Worm (Caenorhabditis elegans): Measurements from ENCODE around the gene F07C3.16.

F07C3.16 gene

ce11 chrV:9208878-9209277, 48.5 kb downstream of the F07C3.16 start:
- TF ChIP-seq unc-62 (GFP tag; optimal IDR thresholded peaks at IDR 0.05): no peak
- TF ChIP-seq zag-1 (tag; optimal IDR thresholded peaks at IDR 0.05): no peak
- TF ChIP-seq unc-55 (GFP tag; optimal IDR thresholded peaks at IDR 0.05): peak; percentile 48
- TF ChIP-seq F13H6.1 (tag; optimal IDR thresholded peaks at IDR 0.05): peak; percentile 18
- TF ChIP-seq C34F6.9 (tag; optimal IDR thresholded peaks at IDR 0.05): peak; percentile 12

ce11 chrV:9207377-9207776, 50.0 kb downstream of the F07C3.16 start, which contains the start of gene inx-10:
Gene inx-10, minus strand, starts transcription at chrV:9207477.
- no peak for TF ChIP-seq ztf-4 (tag; optimal IDR thresholded peaks at IDR 0.05)
- TF ChIP-seq mbf-1 (tag; optimal IDR thresholded peaks at IDR 0.05): no peak
- TF ChIP-seq ceh-82 (tag; optimal IDR thresholded peaks at IDR 0.05): no peak
- no peak for TF ChIP-seq ama-1 (optimal IDR thresholded peaks at IDR 0.05)
- TF ChIP-seq nhr-6 (tag; optimal IDR thresholded peaks at IDR 0.05): no peak

All from whole organism, L2 larva.